Worm (Caenorhabditis elegans) whole organism, midembryonic: Measurements from ENCODE around the gene Y75B8A.19.
"Not testable (repeated sequence)": the region's sequence is repeated elsewhere in the genome, so short reads cannot be mapped to it uniquely, and the experiment has no call there.

ENCODE experiments used
- T22C8.4 ChIP-seq: fragments of 200-800 bp; sonication (Bioruptor generic); IDR thresholded peaks from 2 replicates; pipeline ENCODE4 v1.3.6; 2022; ENCODE audit warnings: missing genetic modification characterization, missing compliant biosample characterization
- cog-1 ChIP-seq: sonication (generic microtip); optimal IDR thresholded peaks from 2 replicates; lab custom pipeline; 2016; ENCODE audit warnings: missing genetic modification characterization, missing compliant biosample characterization
- flt-1 ChIP-seq: fragments of 200-800 bp; sonication (Bioruptor generic); IDR thresholded peaks from 2 replicates; pipeline ENCODE4 v1.3.6; 2022; ENCODE audit warnings: missing genetic modification characterization, missing compliant biosample characterization
- klf-2 ChIP-seq: fragments of 200-800 bp; sonication (Bioruptor generic); conservative IDR thresholded peaks from 2 replicates; pipeline ENCODE4 v1.3.6; 2022; ENCODE audit warnings: missing genetic modification reagents, missing genetic modification characterization, missing compliant biosample characterization
- med-1 ChIP-seq: sonication (generic microtip); optimal IDR thresholded peaks from 2 replicates; lab custom pipeline; 2017; ENCODE audit warnings: missing genetic modification characterization, mild to moderate bottlenecking, missing compliant biosample characterization, antibody characterized with exemption, missing genetic modification reagents; ENCODE audit not compliant: insufficient read depth
- ref-1 ChIP-seq: fragments of 200-800 bp; sonication (Bioruptor generic); conservative IDR thresholded peaks from 2 replicates; pipeline ENCODE4 v1.3.6; 2022; ENCODE audit warnings: missing genetic modification reagents, missing genetic modification characterization, missing compliant biosample characterization
- tab-1 ChIP-seq: fragments of 200-800 bp; sonication (Bioruptor generic); IDR thresholded peaks from 2 replicates; pipeline ENCODE4 v1.3.6; 2022; ENCODE audit warnings: missing genetic modification characterization, missing compliant biosample characterization
- ztf-23 ChIP-seq: fragments of 200-800 bp; sonication (Bioruptor generic); IDR thresholded peaks from 2 replicates; pipeline ENCODE4 v1.3.6; 2022; ENCODE audit warnings: missing genetic modification reagents, missing genetic modification characterization, missing compliant biosample characterization
- ztf-29 ChIP-seq: fragments of 200-800 bp; sonication (Bioruptor generic); IDR thresholded peaks from 2 replicates; pipeline ENCODE4 v1.3.6; 2022; ENCODE audit warnings: missing genetic modification reagents, missing genetic modification characterization, missing compliant biosample characterization

Gene Y75B8A.19

ce11 chrIII:12226089-12226682 lies at the start of gene Y75B8A.19, which contains the start of gene Y75B8A.18:
Gene Y75B8A.19 (plus strand): TSS chrIII:12226632.
Gene Y75B8A.18 (minus strand): TSS chrIII:12226230.
- TF ChIP-seq med-1 (GFP tag; lab: Kevin White, UChicago) (no peak), ztf-23 (GFP tag; lab: Robert Waterston, UW) (no peak), flt-1 (no peak), ztf-29 (GFP tag; lab: Robert Waterston, UW) (no peak), cog-1 (no peak), tab-1 (no peak), klf-2 (no peak), ref-1 (GFP tag; lab: Robert Waterston, UW) (no peak), T22C8.4 (GFP tag; lab: Robert Waterston, UW) (no peak)

DNA sequence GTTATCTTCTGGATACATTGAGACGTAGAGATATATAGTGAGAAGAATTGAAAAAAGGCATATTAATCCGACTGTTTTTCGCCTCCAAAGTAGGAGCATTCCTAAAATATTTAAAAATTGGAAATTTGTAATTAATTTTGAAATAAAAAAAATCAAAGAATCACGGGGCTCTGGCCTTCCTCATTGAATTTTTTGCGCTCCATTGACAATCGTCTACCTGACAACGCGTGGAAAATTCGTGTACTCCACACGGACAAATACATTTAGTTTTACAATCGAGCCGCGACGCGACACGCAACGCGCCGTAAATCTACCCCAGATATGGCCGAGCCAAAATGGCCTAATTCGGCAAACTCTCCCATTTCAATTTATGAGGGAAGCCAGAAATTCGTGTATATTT lies 49.3 kb upstream of the Y75B8A.19 start, which contains the start of gene gly-11:
Gene gly-11 (minus strand): TSS at position 101 of the 400 bp plus-strand sequence.
- not testable (repeated sequence) for TF ChIP-seq tab-1; T22C8.4 (GFP tag; lab: Robert Waterston, UW); ztf-29 (GFP tag; lab: Robert Waterston, UW)

- no peak for TF ChIP-seq ref-1 (GFP tag; lab: Robert Waterston, UW)
- peak; percentile 73 for TF ChIP-seq cog-1
- no peak for TF ChIP-seq klf-2
- TF ChIP-seq tab-1 = no peak
- TF ChIP-seq T22C8.4 (GFP tag; lab: Robert Waterston, UW) = no peak
- no peak for TF ChIP-seq ztf-29 (GFP tag; lab: Robert Waterston, UW)
- TF ChIP-seq flt-1 = 0 out of 2 replicates have a peak, but pooled peaks have one; percentile 24
- TF ChIP-seq med-1 (GFP tag; lab: Kevin White, UChicago) = no peak
- no peak for TF ChIP-seq ztf-23 (GFP tag; lab: Robert Waterston, UW)
These were observed 48.3 kb upstream of the Y75B8A.19 start for ce11 chrIII:12178121-12178520.

DNA sequence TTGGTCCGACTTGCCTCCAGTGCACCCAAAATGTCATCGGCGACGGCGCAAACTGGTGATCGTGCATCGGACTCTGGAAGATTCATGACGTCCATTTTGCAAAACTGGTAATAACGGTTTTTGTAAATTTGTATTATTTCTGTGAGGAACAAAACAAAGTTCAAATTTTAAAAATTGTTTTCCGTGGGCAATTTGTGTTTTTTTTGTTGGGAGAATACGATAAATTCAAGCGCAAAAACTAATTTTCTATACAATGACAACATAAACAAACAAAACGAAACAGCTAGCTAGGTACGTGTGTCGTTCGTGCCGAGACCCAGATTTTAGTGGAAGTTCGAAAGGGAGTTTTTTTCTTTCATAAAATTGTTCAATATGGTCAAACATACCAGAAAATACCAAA lies 43.5 kb upstream of the Y75B8A.19 start, which contains the start of gene Y75B8A.10:
Gene Y75B8A.10 (minus strand): TSS at position 101 of the 400 bp plus-strand sequence.
- no peak for TF ChIP-seq cog-1
- TF ChIP-seq flt-1 = no peak
- TF ChIP-seq klf-2 = no peak
- no peak for TF ChIP-seq ref-1 (GFP tag; lab: Robert Waterston, UW)
- no peak for TF ChIP-seq ztf-23 (GFP tag; lab: Robert Waterston, UW)
- TF ChIP-seq tab-1 = no peak
- TF ChIP-seq T22C8.4 (GFP tag; lab: Robert Waterston, UW) = no peak
- TF ChIP-seq ztf-29 (GFP tag; lab: Robert Waterston, UW) = no peak
- no peak for TF ChIP-seq med-1 (GFP tag; lab: Kevin White, UChicago)

ce11 chrIII:12186111-12186510 lies 40.3 kb upstream of the Y75B8A.19 start, which contains the start of gene lury-1:
Gene lury-1 (plus strand): TSS chrIII:12186411.
- TF ChIP-seq klf-2 (no peak), ref-1 (GFP tag; lab: Robert Waterston, UW) (no peak)

- TF ChIP-seq T22C8.4 (GFP tag; lab: Robert Waterston, UW) (no peak), tab-1 (no peak), ztf-29 (GFP tag; lab: Robert Waterston, UW) (no peak), klf-2 (no peak), cog-1 (no peak), ref-1 (GFP tag; lab: Robert Waterston, UW) (no peak), med-1 (GFP tag; lab: Kevin White, UChicago) (no peak), ztf-23 (GFP tag; lab: Robert Waterston, UW) (no peak), flt-1 (no peak)
These were observed 38.2 kb upstream of the Y75B8A.19 start for ce11 chrIII:12188236-12188635.

DNA sequence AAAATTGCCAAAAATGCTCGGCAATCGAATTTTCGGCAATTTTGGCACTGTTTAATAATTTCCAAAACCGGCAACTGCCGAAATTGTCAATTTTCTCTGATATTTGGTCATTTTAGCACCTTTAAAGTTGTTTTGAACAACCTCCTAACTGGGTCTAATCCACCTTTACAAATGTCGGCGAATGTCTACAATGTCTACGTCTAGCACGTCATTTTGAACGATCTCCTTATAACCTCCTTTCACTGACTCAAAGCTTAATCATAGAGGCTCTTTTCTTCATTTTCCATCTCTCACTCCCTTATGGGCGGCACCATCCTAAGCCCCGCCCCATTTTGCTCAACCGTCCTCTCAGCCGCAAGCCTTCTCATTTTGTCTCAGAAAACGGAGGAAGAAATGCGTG lies 32.2 kb upstream of the Y75B8A.19 start, which contains the start of gene Y75B8A.44:
Gene Y75B8A.44 (plus strand): TSS at position 301 of the 400 bp plus-strand sequence.
- no peak for TF ChIP-seq T22C8.4 (GFP tag; lab: Robert Waterston, UW)
- TF ChIP-seq ztf-23 (GFP tag; lab: Robert Waterston, UW) = no peak
- TF ChIP-seq ztf-29 (GFP tag; lab: Robert Waterston, UW) = no peak
- no peak for TF ChIP-seq klf-2
- TF ChIP-seq cog-1 = no peak
- TF ChIP-seq tab-1 = no peak
- no peak for TF ChIP-seq med-1 (GFP tag; lab: Kevin White, UChicago)
- TF ChIP-seq flt-1 = no peak

- no peak for TF ChIP-seq ztf-23 (GFP tag; lab: Robert Waterston, UW)
- no peak for TF ChIP-seq T22C8.4 (GFP tag; lab: Robert Waterston, UW)
- TF ChIP-seq klf-2 = no peak
- no peak for TF ChIP-seq ref-1 (GFP tag; lab: Robert Waterston, UW)
- no peak for TF ChIP-seq med-1 (GFP tag; lab: Kevin White, UChicago)
- no peak for TF ChIP-seq cog-1
- TF ChIP-seq flt-1 = no peak
- TF ChIP-seq tab-1 = no peak
- TF ChIP-seq ztf-29 (GFP tag; lab: Robert Waterston, UW) = no peak
These were observed 30.4 kb upstream of the Y75B8A.19 start for ce11 chrIII:12195991-12196390.

ce11 chrIII:12198135-12198534 lies 28.3 kb upstream of the Y75B8A.19 start:
- TF ChIP-seq T22C8.4 (GFP tag; lab: Robert Waterston, UW) (no peak), klf-2 (no peak), ztf-23 (GFP tag; lab: Robert Waterston, UW) (no peak), ztf-29 (GFP tag; lab: Robert Waterston, UW) (no peak), flt-1 (no peak), med-1 (GFP tag; lab: Kevin White, UChicago) (no peak), ref-1 (GFP tag; lab: Robert Waterston, UW) (no peak), cog-1 (no peak), tab-1 (no peak)

DNA sequence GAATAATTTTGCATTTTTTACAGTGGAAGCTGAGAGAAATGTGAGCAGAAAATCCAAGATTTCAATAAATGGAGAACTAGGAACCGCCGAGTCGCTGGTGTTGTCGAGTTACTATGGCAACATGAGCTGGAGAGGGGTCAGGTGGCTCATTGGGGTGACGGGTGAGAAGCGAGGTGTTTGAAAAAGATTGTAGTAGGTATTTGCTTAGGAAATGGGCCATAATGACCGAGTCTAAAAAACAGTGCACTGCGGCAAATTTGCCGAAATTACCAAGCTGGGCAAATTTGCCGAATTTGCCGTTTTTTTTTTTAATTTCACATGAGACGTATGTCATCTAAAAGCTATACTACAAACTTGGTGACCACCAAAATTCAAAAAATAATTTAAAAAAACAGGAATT lies 24.0 kb upstream of the Y75B8A.19 start, which contains the start of gene osm-12:
Gene osm-12 (minus strand): TSS at position 101 of the 400 bp plus-strand sequence.
- TF ChIP-seq med-1 (GFP tag; lab: Kevin White, UChicago) (no peak), klf-2 (no peak), ztf-29 (GFP tag; lab: Robert Waterston, UW) (no peak), ref-1 (GFP tag; lab: Robert Waterston, UW) (no peak), flt-1 (no peak), T22C8.4 (GFP tag; lab: Robert Waterston, UW) (no peak), cog-1 (no peak), tab-1 (no peak), ztf-23 (GFP tag; lab: Robert Waterston, UW) (no peak)
